Fruit fly (Drosophila melanogaster) whole organism, wandering third instar larva: ENCODE data around the gene Usp5.

Source experiments
- Dfd ChIP-seq: fragments of >200 bp; optimal IDR thresholded peaks from 2 replicates; lab custom pipeline; 2017; ENCODE audit warnings: missing biosample characterization, missing genetic modification characterization
- Hr78 ChIP-seq: fragments of >200 bp; optimal IDR thresholded peaks from 2 replicates; lab custom pipeline; 2017; ENCODE audit warnings: missing biosample characterization, missing genetic modification characterization
- N ChIP-seq: fragments of >200 bp; optimal IDR thresholded peaks from 2 replicates; lab custom pipeline; 2018; ENCODE audit warnings: missing biosample characterization, missing external identifiers, missing genetic modification characterization
- Rel ChIP-seq, 2 experiments: fragments of 200-800 bp; sonication (Bioruptor generic) in 1 of 2; optimal IDR thresholded peaks; 2 replicates in 1 of 2; 3 replicates in 1 of 2; lab custom pipeline; 2016 to 2019; ENCODE audit warnings: mild to moderate bottlenecking in 2 of 2, missing biosample characterization in 2 of 2, missing genetic modification characterization in 2 of 2, moderate library complexity in 1 of 2
- Sp1 ChIP-seq: fragments of 200-800 bp; sonication (Bioruptor generic); optimal IDR thresholded peaks from 3 replicates; lab custom pipeline; 2019; ENCODE audit warnings: missing biosample characterization, mild to moderate bottlenecking, missing genetic modification characterization, moderate library complexity
- Vsx2 ChIP-seq: fragments of 200-300, 225-300 bp; sonication (Bioruptor generic); optimal IDR thresholded peaks from 2 replicates; lab custom pipeline; 2018; ENCODE audit warnings: missing biosample characterization, missing genetic modification characterization; ENCODE audit not compliant: partially characterized antibody
- brk ChIP-seq: fragments of 200-800 bp; sonication (Bioruptor generic); optimal IDR thresholded peaks from 2 replicates; lab custom pipeline; 2016; ENCODE audit warnings: missing biosample characterization, mild to moderate bottlenecking, missing genetic modification characterization
- dsf ChIP-seq: sonication (Bioruptor generic); optimal IDR thresholded peaks from 2 replicates; lab custom pipeline; 2016; ENCODE audit warnings: missing biosample characterization, missing genetic modification characterization, borderline replicate concordance
- h ChIP-seq: fragments of 200-800 bp; sonication (Bioruptor generic); optimal IDR thresholded peaks from 3 replicates; lab custom pipeline; 2016; ENCODE audit warnings: missing biosample characterization, mild to moderate bottlenecking, missing genetic modification characterization
- lola ChIP-seq: fragments of >200 bp; optimal IDR thresholded peaks from 2 replicates; lab custom pipeline; 2017; ENCODE audit warnings: missing biosample characterization, missing genetic modification characterization
- pan ChIP-seq: fragments of >200 bp; optimal IDR thresholded peaks from 2 replicates; lab custom pipeline; 2017
- sv ChIP-seq: fragments of 200-800 bp; sonication (Bioruptor generic); optimal IDR thresholded peaks from 3 replicates; lab custom pipeline; 2016; ENCODE audit warnings: missing biosample characterization, missing genetic modification characterization
- usp ChIP-seq: fragments of >200 bp; optimal IDR thresholded peaks from 2 replicates; lab custom pipeline; 2017; ENCODE audit warnings: missing biosample characterization, missing genetic modification characterization

dm6 chr3L:3105531-3105930 lies 42.6 kb downstream of the Usp5 start:
- no peak for TF ChIP-seq usp
- TF ChIP-seq Dfd (GFP tag; lab: Kevin White, UChicago) = no peak
- TF ChIP-seq h (GFP tag; lab: Kevin White, UChicago) = no peak
- TF ChIP-seq Hr78 (GFP tag; lab: Kevin White, UChicago) = no peak
- no peak for TF ChIP-seq pan (lab: Kevin White, UChicago)
- TF ChIP-seq dsf (GFP tag; lab: Kevin White, UChicago) = no peak
- TF ChIP-seq N (GFP tag; lab: Kevin White, UChicago) = no peak
- no peak for TF ChIP-seq Sp1
- no peak for TF ChIP-seq brk (GFP tag; lab: Kevin White, UChicago)
- no peak for TF ChIP-seq Rel (GFP tag; optimal IDR thresholded peaks at IDR 0.05; lab: Kevin White, UChicago)
- no peak for TF ChIP-seq Rel (tag; optimal IDR thresholded peaks at IDR 0.05; lab: Kevin White, UChicago)
- no peak for TF ChIP-seq sv
- no peak for TF ChIP-seq lola (GFP tag; lab: Kevin White, UChicago)
- TF ChIP-seq Vsx2 (GFP tag; lab: Kevin White, UChicago) = no peak
